In the genomic region with DNA sequence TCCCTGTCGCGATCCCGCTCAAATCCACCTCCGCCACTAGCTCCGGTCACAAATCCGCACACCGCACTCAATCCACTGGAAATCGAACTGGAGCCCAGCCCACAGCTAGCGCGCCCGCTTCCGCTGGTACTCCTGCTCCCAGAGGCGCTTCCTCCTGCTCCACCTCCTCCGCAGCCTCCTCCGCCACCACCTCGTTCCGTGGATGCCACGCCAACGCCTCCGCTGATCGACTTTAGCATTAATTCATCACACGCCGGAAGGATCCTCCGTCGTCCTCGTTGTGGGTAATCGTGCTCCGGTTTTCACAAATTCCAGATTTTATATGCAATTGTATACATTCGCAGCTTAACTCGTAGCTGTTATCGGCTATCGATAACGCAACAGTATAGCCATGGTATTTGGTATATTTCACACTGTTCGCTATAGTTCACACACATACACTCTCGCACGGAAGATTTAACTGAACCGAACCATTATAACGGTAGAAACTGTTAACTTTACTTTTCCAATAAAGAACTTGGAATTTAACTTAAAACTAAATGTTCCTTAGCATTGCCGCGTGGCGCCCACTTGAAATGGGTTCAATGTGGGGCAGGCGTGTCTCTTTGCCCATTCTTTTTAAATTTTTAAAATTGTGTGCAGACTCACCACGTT, we compare ENCODE assay signal across 2 fruit fly cellular contexts.
A peak's percentile ranks its signal among the peaks of the same experiment; 100 is the strongest.
TF ChIP-seq lines count a peak whose summit lies in the region.

A gene (minus strand): TSS at position 374 of the 654 bp plus-strand sequence.

- no peak for TF ChIP-seq CTCF in whole organism, embryonic (GFP tag; optimal IDR thresholded peaks at IDR 0.05; lab: Kevin White, UChicago)

TF ChIP-seq in whole organism, adult, 20 proteins besides CTCF, POLR2A, EP300 and RAD21:
- no peak for TF ChIP-seq cic (GFP tag; optimal IDR thresholded peaks at IDR 0.05; lab: Kevin White, UChicago)
- TF ChIP-seq toe (GFP tag; optimal IDR thresholded peaks at IDR 0.05; lab: Kevin White, UChicago) = no peak
- no peak for TF ChIP-seq CG33017 (tag; optimal IDR thresholded peaks at IDR 0.05; lab: Kevin White, UChicago)
- no peak for TF ChIP-seq Mnt (GFP tag; optimal IDR thresholded peaks at IDR 0.05; lab: Kevin White, UChicago)
- TF ChIP-seq ovo (GFP tag; optimal IDR thresholded peaks at IDR 0.05; lab: Kevin White, UChicago) = peak; percentile 94

TF ChIP-seq in whole organism, embryonic, 481 proteins besides CTCF, POLR2A, EP300 and RAD21:
- TF ChIP-seq amos (GFP tag; IDR thresholded peaks at IDR 0.05; lab: Robert Waterston, UW; ENCODE audit: partially characterized antibody) (peak; percentile 34; the same call in 1 of the 2 replicates), MBD-R2 (GFP tag; IDR thresholded peaks at IDR 0.05; lab: Robert Waterston, UW) (peak; percentile 45), pzg (GFP tag; optimal IDR thresholded peaks at IDR 0.05; lab: Kevin White, UChicago) (peak; percentile 12), sd (tag; optimal IDR thresholded peaks at IDR 0.05; lab: Kevin White, UChicago) (no peak), sens (GFP tag; lab: Kevin White, UChicago) (peak; percentile 3), CG4617 (GFP tag; optimal IDR thresholded peaks at IDR 0.05; lab: Kevin White, UChicago; ENCODE audit: borderline replicate concordance) (peak; percentile 54), Med (GFP tag; lab: Kevin White, UChicago) (peak; percentile 69), cg (GFP tag; optimal IDR thresholded peaks at IDR 0.05; lab: Kevin White, UChicago) (peak; percentile 52), CG2116 (GFP tag; optimal IDR thresholded peaks at IDR 0.05; lab: Kevin White, UChicago) (peak; percentile 14), Atf3 (GFP tag; optimal IDR thresholded peaks at IDR 0.05; lab: Kevin White, UChicago) (no peak), CG15514 (GFP tag; optimal IDR thresholded peaks at IDR 0.05; lab: Kevin White, UChicago) (peak; percentile 95), CG6654 (GFP tag; optimal IDR thresholded peaks at IDR 0.05; lab: Kevin White, UChicago) (no peak), CG8388 (GFP tag; optimal IDR thresholded peaks at IDR 0.05; lab: Kevin White, UChicago) (no peak), Dref (GFP tag; IDR thresholded peaks at IDR 0.05; lab: Robert Waterston, UW) (peak; percentile 63), CG6813 (GFP tag; optimal IDR thresholded peaks at IDR 0.05; lab: Kevin White, UChicago) (no peak), CG12659 (GFP tag; optimal IDR thresholded peaks at IDR 0.05; lab: Kevin White, UChicago) (peak; percentile 1), HLH4C (GFP tag; IDR thresholded peaks at IDR 0.05; lab: Robert Waterston, UW; ENCODE audit: partially characterized antibody) (peak; percentile 41; the same call in 1 of the 3 replicates), CG8281 (tag; optimal IDR thresholded peaks at IDR 0.05; lab: Kevin White, UChicago) (no peak), CG3726 (GFP tag; IDR thresholded peaks at IDR 0.05; lab: Robert Waterston, UW) (no peak), Bgb (GFP tag; IDR thresholded peaks at IDR 0.05; lab: Robert Waterston, UW; ENCODE audit: partially characterized antibody) (0 out of 2 replicates have a peak, but pooled peaks have one; percentile 15), ato (GFP tag; IDR thresholded peaks at IDR 0.05; lab: Robert Waterston, UW; ENCODE audit: partially characterized antibody) (0 out of 2 replicates have a peak, but pooled peaks have one; percentile 38), CHES-1-like (GFP tag; optimal IDR thresholded peaks at IDR 0.05; lab: Kevin White, UChicago) (peak; percentile 1), Opbp (GFP tag; IDR thresholded peaks at IDR 0.05; lab: Robert Waterston, UW; ENCODE audit: partially characterized antibody) (0 out of 3 replicates have a peak, but pooled peaks have one; percentile 32), crol (GFP tag; IDR thresholded peaks at IDR 0.05; lab: Robert Waterston, UW) (peak; percentile 55; the same call in 1 of the 2 replicates), CG1603 (tag; optimal IDR thresholded peaks at IDR 0.05; lab: Kevin White, UChicago) (peak; percentile 12), Myb (GFP tag; optimal IDR thresholded peaks at IDR 0.05; lab: Kevin White, UChicago) (peak; percentile 86), psq (GFP tag; optimal IDR thresholded peaks at IDR 0.05; lab: Kevin White, UChicago) (no peak), tio (GFP tag; optimal IDR thresholded peaks at IDR 0.05; lab: Kevin White, UChicago) (no peak), CG11085 (GFP tag; IDR thresholded peaks at IDR 0.05; lab: Robert Waterston, UW) (no peak), lab (GFP tag; optimal IDR thresholded peaks at IDR 0.05; lab: Kevin White, UChicago) (no peak), MESR4 (GFP tag; optimal IDR thresholded peaks at IDR 0.05; lab: Kevin White, UChicago) (peak; percentile 77), scrt (GFP tag; optimal IDR thresholded peaks at IDR 0.05; lab: Kevin White, UChicago) (no peak), BEAF-32 (GFP tag; optimal IDR thresholded peaks at IDR 0.05; lab: Kevin White, UChicago) (peak; percentile 41)
